Worm (Caenorhabditis elegans) whole organism, late embryonic: ENCODE results near the gene Y49E10.21.

Source experiments
- F13H6.1 ChIP-seq: sonication (generic microtip); optimal IDR thresholded peaks from 2 replicates; lab custom pipeline; 2016; ENCODE audit warnings: missing genetic modification characterization, missing compliant biosample characterization
- ama-1 ChIP-seq: fragments of 150-350 bp; optimal IDR thresholded peaks from 2 replicates; lab custom pipeline; 2014
- dmd-4 ChIP-seq: sonication (generic microtip); optimal IDR thresholded peaks from 2 replicates; lab custom pipeline; 2016; ENCODE audit warnings: borderline replicate concordance, missing genetic modification characterization, missing compliant biosample characterization
- dve-1 ChIP-seq: sonication (generic microtip); optimal IDR thresholded peaks from 2 replicates; lab custom pipeline; 2017; ENCODE audit warnings: antibody characterized with exemption, mild to moderate bottlenecking, missing genetic modification characterization, missing compliant biosample characterization
- fkh-10 ChIP-seq: fragments of 150-350 bp; optimal IDR thresholded peaks from 2 replicates; lab custom pipeline; 2014; ENCODE audit warnings: missing biosample characterization, missing genetic modification reagents, missing genetic modification characterization
- hlh-15 ChIP-seq: sonication (generic microtip); optimal IDR thresholded peaks from 2 replicates; lab custom pipeline; 2016; ENCODE audit warnings: missing genetic modification characterization, missing compliant biosample characterization
- nhr-11 ChIP-seq: fragments of 150-350 bp; optimal IDR thresholded peaks from 2 replicates; lab custom pipeline; 2014; ENCODE audit warnings: missing biosample characterization, missing genetic modification characterization
- npax-4 ChIP-seq: sonication (generic microtip); optimal IDR thresholded peaks from 2 replicates; lab custom pipeline; 2016; ENCODE audit warnings: missing genetic modification characterization, missing compliant biosample characterization
- pqm-1 ChIP-seq: sonication (generic microtip); optimal IDR thresholded peaks from 2 replicates; lab custom pipeline; 2016; ENCODE audit warnings: missing genetic modification characterization, missing compliant biosample characterization
- ref-2 ChIP-seq: sonication (generic microtip); optimal IDR thresholded peaks from 2 replicates; lab custom pipeline; 2016; ENCODE audit warnings: missing genetic modification characterization, missing compliant biosample characterization
- tbx-2 ChIP-seq: sonication (generic microtip); optimal IDR thresholded peaks from 2 replicates; lab custom pipeline; 2016; ENCODE audit warnings: missing genetic modification characterization, missing compliant biosample characterization
- unc-3 ChIP-seq, 2 experiments: fragments of 200-800 bp in 1 of 2; sonication (Bioruptor generic) in 1 of 2; sonication (generic microtip) in 1 of 2; conservative IDR thresholded peaks in 1 of 2; optimal IDR thresholded peaks in 1 of 2; 2 replicates each; pipeline versions ENCODE4 v1.3.6 to Lab custom; 2016 to 2022; ENCODE audit warnings: missing compliant biosample characterization in 2 of 2, missing genetic modification characterization in 2 of 2, missing genetic modification reagents in 1 of 2

DNA sequence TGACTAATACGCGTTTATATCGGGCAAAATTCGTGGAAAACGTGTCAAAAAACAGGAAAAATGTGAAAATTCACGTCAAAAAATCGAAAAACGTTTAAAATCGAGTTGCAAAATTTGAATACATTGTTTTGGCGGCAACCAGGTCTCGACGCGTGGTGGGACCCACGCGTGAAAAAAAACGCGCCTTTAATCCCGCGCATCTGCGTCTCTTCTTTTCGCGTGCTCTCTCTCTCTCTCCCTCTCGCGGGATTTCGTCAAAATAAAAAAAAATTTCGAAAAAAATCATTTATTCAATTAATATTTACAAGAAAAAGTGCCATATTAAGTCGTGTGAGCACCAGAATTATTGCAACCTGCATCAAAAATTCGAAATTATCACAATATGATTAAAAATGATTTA is 4.1 kb upstream of the Y49E10.21 start, which contains the start of gene ani-1:
- TF ChIP-seq nhr-11 (tag; lab: Kevin White, UChicago) (no peak), fkh-10 (GFP tag; lab: Kevin White, UChicago) (no peak), ref-2 (no peak), dve-1 (no peak), dmd-4 (tag; lab: Kevin White, UChicago) (no peak), npax-4 (no peak), ama-1 (lab: Kevin White, UChicago) (no peak), pqm-1 (tag; lab: Kevin White, UChicago) (no peak), tbx-2 (no peak), hlh-15 (tag; lab: Kevin White, UChicago) (no peak), F13H6.1 (tag; lab: Kevin White, UChicago) (no peak), unc-3 (GFP tag; conservative IDR thresholded peaks at IDR 0.05; lab: Robert Waterston, UW) (no peak), unc-3 (tag; optimal IDR thresholded peaks at IDR 0.05; lab: Kevin White, UChicago) (no peak)
